Fruit fly (Drosophila melanogaster): ENCODE results near the gene CG5199.

Gene CG5199

DNA sequence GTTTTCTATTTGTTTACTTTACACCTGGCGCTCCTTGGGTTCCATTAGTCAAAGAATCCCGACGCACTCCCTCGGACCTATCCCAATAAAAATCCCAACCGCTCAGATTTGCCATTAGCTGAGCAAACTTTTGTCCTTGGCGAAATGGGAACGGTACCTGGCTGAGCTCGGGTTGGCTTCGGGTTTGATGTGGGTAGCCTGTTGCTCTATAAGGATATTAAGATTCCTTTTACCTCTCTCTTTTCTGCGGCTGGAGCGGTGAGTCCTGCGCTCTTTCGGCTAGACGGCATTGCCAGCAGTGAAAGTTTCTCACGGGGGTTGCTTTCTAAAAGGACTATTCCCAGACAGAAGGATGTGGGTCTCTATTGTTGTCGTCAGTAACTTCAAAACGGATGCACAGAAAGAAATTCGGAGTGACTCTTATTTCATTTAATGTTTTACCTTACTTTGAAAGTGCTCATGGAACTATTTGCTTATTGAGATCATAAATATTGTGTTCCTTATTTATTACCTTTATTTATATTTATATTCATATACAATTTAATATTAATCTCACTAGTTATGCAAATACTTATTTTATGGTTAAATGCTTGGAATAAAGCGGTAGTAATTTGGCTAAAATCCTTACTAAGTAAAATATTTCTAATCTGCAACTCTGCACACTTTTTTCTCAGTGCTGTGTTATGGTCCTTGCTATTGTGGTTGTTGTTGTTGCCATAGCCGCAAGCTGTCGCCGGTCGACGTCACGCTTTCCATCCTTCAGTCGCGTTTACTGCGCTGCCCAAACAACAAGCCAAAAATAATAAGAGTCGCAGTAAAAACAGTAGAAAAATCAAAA lies 10.8 kb downstream of the CG5199 start, which contains the start of gene CG5910 (continued):
- TF ChIP-seq CG31365 (tag; optimal IDR thresholded peaks at IDR 0.05) (peak; percentile 2), CG34376 (GFP tag; optimal IDR thresholded peaks at IDR 0.05) (peak; percentile 80), CG42726 (GFP tag; IDR thresholded peaks at IDR 0.05; ENCODE audit: partially characterized antibody) (no peak), mam (GFP tag; optimal IDR thresholded peaks at IDR 0.05) (peak; percentile 53), Xbp1 (GFP tag; optimal IDR thresholded peaks at IDR 0.05) (peak; percentile 83), lab (GFP tag; optimal IDR thresholded peaks at IDR 0.05) (no peak), p53 (GFP tag; optimal IDR thresholded peaks at IDR 0.05) (no peak), pb (GFP tag; optimal IDR thresholded peaks at IDR 0.05) (no peak), ara (GFP tag; IDR thresholded peaks at IDR 0.05) (0 out of 2 replicates have a peak, but pooled peaks have one; percentile 33), crp (GFP tag; optimal IDR thresholded peaks at IDR 0.05) (peak in 1 of 2 experiments; percentile 38), z (GFP tag; IDR thresholded peaks at IDR 0.05) (no peak), YL-1 (GFP tag; optimal IDR thresholded peaks at IDR 0.05) (peak; percentile 64), CrebB (tag; optimal IDR thresholded peaks at IDR 0.05) (peak; percentile 81), shn (GFP tag; optimal IDR thresholded peaks at IDR 0.05) (no peak), NC2β (GFP tag; optimal IDR thresholded peaks at IDR 0.05) (no peak), vfl (GFP tag; optimal IDR thresholded peaks at IDR 0.05) (no peak), amos (GFP tag; IDR thresholded peaks at IDR 0.05; ENCODE audit: partially characterized antibody) (no peak), bcd (GFP tag; optimal IDR thresholded peaks at IDR 0.05) (peak; percentile 90), Fer1 (GFP tag; optimal IDR thresholded peaks at IDR 0.05) (peak; percentile 95), bsh (GFP tag; optimal IDR thresholded peaks at IDR 0.05) (peak; percentile 25 to 89), Adf1 (GFP tag; IDR thresholded peaks at IDR 0.05) (0 out of 2 replicates have a peak, but pooled peaks have one; percentile 44), jigr1 (GFP tag; IDR thresholded peaks at IDR 0.05) (peak; percentile 61; the same call in 1 of the 3 replicates), Ssrp (tag; optimal IDR thresholded peaks at IDR 0.05) (peak; percentile 92), CG15601 (tag; optimal IDR thresholded peaks at IDR 0.05) (peak; percentile 90), CG4404 (GFP tag; IDR thresholded peaks at IDR 0.05) (no peak; the same call in none of the 2 replicates), CG10654 (GFP tag; optimal IDR thresholded peaks at IDR 0.05) (peak; percentile 76), btn (GFP tag; optimal IDR thresholded peaks at IDR 0.05) (no peak), Dfd (GFP tag; optimal IDR thresholded peaks at IDR 0.05) (no peak), Dad (GFP tag; optimal IDR thresholded peaks at IDR 0.05) (no peak), disco-r (GFP tag; optimal IDR thresholded peaks at IDR 0.05) (no peak), crol (GFP tag; IDR thresholded peaks at IDR 0.05) (no peak), eve (GFP tag; optimal IDR thresholded peaks at IDR 0.05) (no peak), Ets65A (GFP tag) (peak; percentile 84), CG1602 (GFP tag; optimal IDR thresholded peaks at IDR 0.05) (peak; percentile 76), ems (GFP tag; optimal IDR thresholded peaks at IDR 0.05) (peak; percentile 10), CG31224 (GFP tag; IDR thresholded peaks at IDR 0.05) (peak; percentile 66), ATbp (GFP tag; optimal IDR thresholded peaks at IDR 0.05) (peak; percentile 85), sob (GFP tag; IDR thresholded peaks at IDR 0.05) (peak; percentile 77), gcm (GFP tag; optimal IDR thresholded peaks at IDR 0.05) (peak; percentile 89), hth (optimal IDR thresholded peaks at IDR 0.05) (no peak), Ada2b (GFP tag; IDR thresholded peaks at IDR 0.05) (peak; percentile 75), pros (GFP tag; optimal IDR thresholded peaks at IDR 0.05) (peak; percentile 91), dysf (GFP tag; IDR thresholded peaks at IDR 0.05) (peak; percentile 89), CG9215 (GFP tag; IDR thresholded peaks at IDR 0.05) (peak; percentile 80), CG13775 (GFP tag; optimal IDR thresholded peaks at IDR 0.05) (peak; percentile 88), CG6683 (GFP tag; optimal IDR thresholded peaks at IDR 0.05) (peak; percentile 87), CG14667 (GFP tag; IDR thresholded peaks at IDR 0.05) (peak; percentile 67; the same call in 1 of the 2 replicates), lola (GFP tag; optimal IDR thresholded peaks at IDR 0.05) (peak in 1 of 3 experiments; percentile 93), dan (GFP tag; IDR thresholded peaks at IDR 0.05) (no peak)
